Worm (Caenorhabditis elegans) whole organism, young adult: ENCODE results near the gene bpnt-1.

Experiments
- B0336.3 ChIP-seq: fragments of 200-800 bp; sonication (Bioruptor generic); IDR thresholded peaks from 2 replicates; pipeline ENCODE4 v1.3.6; 2022; ENCODE audit warnings: missing genetic modification characterization, missing compliant biosample characterization
- C06A6.2 ChIP-seq: fragments of 200-800 bp; sonication (Bioruptor generic); conservative IDR thresholded peaks from 2 replicates; pipeline ENCODE4 v1.3.6; 2022; ENCODE audit warnings: missing genetic modification characterization, missing compliant biosample characterization
- C17E4.6 ChIP-seq: fragments of 200-800 bp; sonication (Bioruptor generic); IDR thresholded peaks from 2 replicates; pipeline ENCODE4 v1.3.6; 2022; ENCODE audit warnings: missing genetic modification reagents, missing genetic modification characterization, missing compliant biosample characterization
- F22D6.2 ChIP-seq: sonication (generic microtip); optimal IDR thresholded peaks from 2 replicates; lab custom pipeline; 2016; ENCODE audit warnings: mild to moderate bottlenecking, missing genetic modification characterization, missing compliant biosample characterization
- F33H1.4 ChIP-seq: fragments of 200-800 bp; sonication (Bioruptor generic); IDR thresholded peaks from 2 replicates; pipeline ENCODE4 v1.3.6; 2022; ENCODE audit warnings: missing genetic modification reagents, missing genetic modification characterization, missing compliant biosample characterization
- F39B2.1 ChIP-seq: fragments of 200-800 bp; sonication (Bioruptor generic); IDR thresholded peaks from 2 replicates; pipeline ENCODE4 v1.3.6; 2022; ENCODE audit warnings: missing genetic modification reagents, missing genetic modification characterization, missing compliant biosample characterization
- F57A8.1 ChIP-seq: fragments of 200-800 bp; sonication (Bioruptor generic); optimal IDR thresholded peaks from 2 replicates; lab custom pipeline; 2018; ENCODE audit warnings: mild to moderate bottlenecking, missing genetic modification characterization, moderate library complexity, missing compliant biosample characterization
- F57C9.4 ChIP-seq: sonication (generic microtip); optimal IDR thresholded peaks from 2 replicates; lab custom pipeline; 2017; ENCODE audit warnings: mild to moderate bottlenecking, missing genetic modification characterization, missing compliant biosample characterization
- K12H6.12 ChIP-seq: fragments of 200-800 bp; sonication (Bioruptor generic); optimal IDR thresholded peaks from 2 replicates; lab custom pipeline; 2018; ENCODE audit warnings: mild to moderate bottlenecking, missing genetic modification characterization, missing compliant biosample characterization
- T07F8.4 ChIP-seq: sonication (generic microtip); optimal IDR thresholded peaks from 2 replicates; lab custom pipeline; 2016; ENCODE audit warnings: mild to moderate bottlenecking, missing genetic modification characterization, moderate library complexity, missing compliant biosample characterization
- Y53G8AR.9 ChIP-seq: fragments of 200-800 bp; sonication (Bioruptor generic); conservative IDR thresholded peaks from 2 replicates; pipeline ENCODE4 v1.3.6; 2022; ENCODE audit warnings: missing genetic modification reagents, missing genetic modification characterization, missing compliant biosample characterization
- ama-1 ChIP-seq, 3 experiments: fragments of 150-350 bp in 1 of 3; sonication (generic microtip) in 2 of 3; optimal IDR thresholded peaks; 2 replicates each; lab custom pipeline; 2014 to 2018; ENCODE audit warnings: missing biosample characterization in 2 of 3, missing genetic modification characterization in 2 of 3, missing genetic modification reagents in 2 of 3
- athp-1 ChIP-seq: sonication (generic microtip); optimal IDR thresholded peaks from 2 replicates; lab custom pipeline; 2017; ENCODE audit warnings: mild to moderate bottlenecking, missing genetic modification characterization, missing compliant biosample characterization
- bed-1 ChIP-seq: fragments of 200-800 bp; sonication (Bioruptor generic); IDR thresholded peaks from 2 replicates; pipeline ENCODE4 v1.3.6; 2022; ENCODE audit warnings: missing genetic modification reagents, missing genetic modification characterization, missing compliant biosample characterization
- ccch-3 ChIP-seq: fragments of 200-800 bp; sonication (Bioruptor generic); optimal IDR thresholded peaks from 2 replicates; lab custom pipeline; 2018; ENCODE audit warnings: mild to moderate bottlenecking, missing genetic modification characterization, missing compliant biosample characterization
- chd-7 ChIP-seq: sonication (generic microtip); optimal IDR thresholded peaks from 2 replicates; lab custom pipeline; 2016; ENCODE audit warnings: mild to moderate bottlenecking, missing genetic modification characterization, moderate library complexity, missing compliant biosample characterization
- egl-18 ChIP-seq: fragments of 200-800 bp; sonication (Bioruptor generic); IDR thresholded peaks from 2 replicates; pipeline ENCODE4 v1.3.6; 2022; ENCODE audit warnings: missing genetic modification reagents, missing genetic modification characterization, missing compliant biosample characterization
- hmg-1.2 ChIP-seq: fragments of 200-800 bp; sonication (Bioruptor generic); IDR thresholded peaks from 2 replicates; pipeline ENCODE4 v1.3.6; 2022; ENCODE audit warnings: missing genetic modification reagents, missing genetic modification characterization, missing compliant biosample characterization
- hsf-1 ChIP-seq: fragments of 200-800 bp; sonication (Bioruptor generic); IDR thresholded peaks from 2 replicates; pipeline ENCODE4 v1.3.6; 2022; ENCODE audit warnings: missing genetic modification reagents, missing genetic modification characterization, missing compliant biosample characterization
- lag-1 ChIP-seq: fragments of 200-800 bp; sonication (Bioruptor generic); IDR thresholded peaks from 2 replicates; pipeline ENCODE4 v1.3.6; 2022; ENCODE audit warnings: missing genetic modification reagents, missing genetic modification characterization, missing compliant biosample characterization
- let-526 ChIP-seq: fragments of 200-800 bp; sonication (Bioruptor generic); IDR thresholded peaks from 2 replicates; pipeline ENCODE4 v1.3.6; 2022; ENCODE audit warnings: missing genetic modification reagents, missing genetic modification characterization, missing compliant biosample characterization
- let-607 ChIP-seq, 2 experiments: fragments of 200-800 bp in 1 of 2; sonication (Bioruptor generic) in 1 of 2; sonication (generic microtip) in 1 of 2; optimal IDR thresholded peaks; 2 replicates each; lab custom pipeline; 2016 to 2018; ENCODE audit warnings: mild to moderate bottlenecking in 2 of 2, missing compliant biosample characterization in 2 of 2, missing genetic modification characterization in 2 of 2, moderate library complexity in 2 of 2, missing genotype in 1 of 2
- lin-54 ChIP-seq: fragments of 200-800 bp; sonication (Bioruptor generic); optimal IDR thresholded peaks from 2 replicates; lab custom pipeline; 2018; ENCODE audit warnings: mild to moderate bottlenecking, missing genetic modification characterization, missing compliant biosample characterization
- lir-1 ChIP-seq: fragments of 200-800 bp; sonication (Bioruptor generic); conservative IDR thresholded peaks from 2 replicates; pipeline ENCODE4 v1.3.6; 2022; ENCODE audit warnings: missing genetic modification reagents, missing genetic modification characterization, missing compliant biosample characterization
- lsl-1 ChIP-seq: fragments of 200-800 bp; sonication (Bioruptor generic); optimal IDR thresholded peaks from 2 replicates; lab custom pipeline; 2018; ENCODE audit warnings: mild to moderate bottlenecking, missing genetic modification characterization, moderate library complexity, missing compliant biosample characterization
- madf-3 ChIP-seq: fragments of 200-800 bp; sonication (Bioruptor generic); IDR thresholded peaks from 2 replicates; pipeline ENCODE4 v1.3.6; 2022; ENCODE audit warnings: missing genetic modification reagents, missing genetic modification characterization, missing compliant biosample characterization
- madf-6 ChIP-seq: fragments of 200-800 bp; sonication (Bioruptor generic); IDR thresholded peaks from 2 replicates; pipeline ENCODE4 v1.3.6; 2022; ENCODE audit warnings: missing genetic modification reagents, missing genetic modification characterization, missing compliant biosample characterization
- mcd-1 ChIP-seq: fragments of 200-800 bp; sonication (Bioruptor generic); IDR thresholded peaks from 2 replicates; pipeline ENCODE4 v1.3.6; 2022; ENCODE audit warnings: missing genetic modification reagents, missing genetic modification characterization, missing compliant biosample characterization
- mel-28 ChIP-seq: sonication (generic microtip); optimal IDR thresholded peaks from 2 replicates; lab custom pipeline; 2016; ENCODE audit warnings: borderline replicate concordance, mild to moderate bottlenecking, missing genetic modification characterization, missing compliant biosample characterization
- mes-4 ChIP-seq: sonication (generic microtip); optimal IDR thresholded peaks from 2 replicates; lab custom pipeline; 2016; ENCODE audit warnings: missing genotype, missing genetic modification characterization, missing compliant biosample characterization
- nfya-2 ChIP-seq: fragments of 200-800 bp; sonication (Bioruptor generic); IDR thresholded peaks from 2 replicates; pipeline ENCODE4 v1.3.6; 2022; ENCODE audit warnings: missing genetic modification reagents, missing genetic modification characterization, missing compliant biosample characterization
- nfyb-1 ChIP-seq: fragments of 200-800 bp; sonication (Bioruptor generic); IDR thresholded peaks from 2 replicates; pipeline ENCODE4 v1.3.6; 2022; ENCODE audit warnings: missing genetic modification reagents, missing genetic modification characterization, missing compliant biosample characterization
- nhr-179 ChIP-seq: sonication (generic microtip); optimal IDR thresholded peaks from 2 replicates; lab custom pipeline; 2016; ENCODE audit warnings: mild to moderate bottlenecking, missing genetic modification characterization, missing compliant biosample characterization
- nhr-80 ChIP-seq: sonication (generic microtip); optimal IDR thresholded peaks from 2 replicates; lab custom pipeline; 2016; ENCODE audit warnings: missing genetic modification characterization, missing compliant biosample characterization
- nhr-90 ChIP-seq: sonication (generic microtip); optimal IDR thresholded peaks from 2 replicates; lab custom pipeline; 2016; ENCODE audit warnings: missing genotype, mild to moderate bottlenecking, missing genetic modification characterization, missing compliant biosample characterization
- rcor-1 ChIP-seq: fragments of 200-800 bp; sonication (Bioruptor generic); IDR thresholded peaks from 2 replicates; pipeline ENCODE4 v1.3.6; 2022; ENCODE audit warnings: missing genetic modification reagents, missing genetic modification characterization, missing compliant biosample characterization
- rec-8 ChIP-seq, 2 experiments: sonication (generic microtip); optimal IDR thresholded peaks; 2 replicates each; lab custom pipeline; 2016; ENCODE audit warnings: mild to moderate bottlenecking in 2 of 2, missing genetic modification characterization in 2 of 2, missing genetic modification reagents in 2 of 2, missing genotype in 2 of 2, missing biosample characterization in 1 of 2, missing compliant biosample characterization in 1 of 2, moderate library complexity in 1 of 2
- rpc-1 ChIP-seq, 2 experiments: fragments of 150-350 bp in 1 of 2; sonication (generic microtip) in 1 of 2; optimal IDR thresholded peaks; 2 replicates each; lab custom pipeline; 2014 to 2018; ENCODE audit warnings: missing biosample characterization in 1 of 2, missing genetic modification characterization in 1 of 2, missing genetic modification reagents in 1 of 2, missing genotype in 1 of 2
- sea-2 ChIP-seq: fragments of 200-800 bp; sonication (Bioruptor generic); IDR thresholded peaks from 2 replicates; pipeline ENCODE4 v1.3.6; 2022; ENCODE audit warnings: missing genetic modification characterization, missing compliant biosample characterization
- snpc-3.4 ChIP-seq: sonication (generic microtip); optimal IDR thresholded peaks from 2 replicates; lab custom pipeline; 2017; ENCODE audit warnings: missing genetic modification characterization, mild to moderate bottlenecking, missing compliant biosample characterization, antibody characterized with exemption, moderate library complexity, missing genotype, missing genetic modification reagents
- somi-1 ChIP-seq: fragments of 200-800 bp; sonication (Bioruptor generic); optimal IDR thresholded peaks from 2 replicates; lab custom pipeline; 2018; ENCODE audit warnings: mild to moderate bottlenecking, missing genetic modification characterization, missing compliant biosample characterization
- tlf-1 ChIP-seq: fragments of 200-800 bp; sonication (Bioruptor generic); optimal IDR thresholded peaks from 2 replicates; lab custom pipeline; 2018; ENCODE audit warnings: mild to moderate bottlenecking, missing genetic modification characterization, missing compliant biosample characterization
- xnd-1 ChIP-seq: sonication (generic microtip); optimal IDR thresholded peaks from 2 replicates; lab custom pipeline; 2016; ENCODE audit warnings: missing genotype, missing genetic modification reagents, missing genetic modification characterization, missing compliant biosample characterization
- zfh-2 ChIP-seq: fragments of 200-800 bp; sonication (Bioruptor generic); conservative IDR thresholded peaks from 2 replicates; pipeline ENCODE4 v1.3.6; 2022; ENCODE audit warnings: missing genetic modification reagents, missing genetic modification characterization, missing compliant biosample characterization
- ztf-18 ChIP-seq: sonication (generic microtip); optimal IDR thresholded peaks from 2 replicates; lab custom pipeline; 2016; ENCODE audit warnings: missing genotype, mild to moderate bottlenecking, missing genetic modification characterization, missing compliant biosample characterization
- ztf-25 ChIP-seq: fragments of 200-800 bp; sonication (Bioruptor generic); IDR thresholded peaks from 2 replicates; pipeline ENCODE4 v1.3.6; 2022; ENCODE audit warnings: missing genetic modification reagents, missing genetic modification characterization, missing compliant biosample characterization
- ztf-28 ChIP-seq: fragments of 200-800 bp; sonication (Bioruptor generic); IDR thresholded peaks from 2 replicates; pipeline ENCODE4 v1.3.6; 2022; ENCODE audit warnings: missing genetic modification reagents, missing genetic modification characterization, missing compliant biosample characterization

Gene bpnt-1

DNA sequence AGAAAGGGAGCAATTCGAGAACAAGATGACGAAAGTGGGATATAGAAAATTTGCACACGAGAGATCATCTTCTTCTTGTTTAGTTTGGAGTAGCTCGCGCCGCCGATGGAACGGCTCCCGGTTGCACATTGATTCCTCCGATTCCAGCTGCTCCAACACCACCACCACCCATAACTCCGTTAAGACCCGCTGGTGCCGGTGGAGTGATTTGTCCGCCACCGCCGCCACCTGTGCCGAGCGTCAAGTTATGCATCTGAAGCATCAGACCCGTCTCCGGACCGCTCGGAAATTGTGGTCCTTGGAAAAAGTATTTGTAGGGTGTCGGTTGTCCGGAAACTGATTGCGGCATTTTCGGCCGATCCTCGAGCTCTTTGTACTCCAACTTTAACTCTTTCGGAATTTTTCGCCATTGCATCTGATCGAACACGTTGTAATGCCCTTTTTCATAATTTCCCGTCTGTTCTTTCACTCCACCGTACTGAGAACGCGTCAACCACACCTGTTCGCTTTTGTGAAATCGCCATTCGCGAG is 47.1 kb upstream of the bpnt-1 start:
- no peak for TF ChIP-seq lag-1 (GFP tag; lab: Robert Waterston, UW)
- TF ChIP-seq egl-18 (GFP tag; lab: Robert Waterston, UW): no peak
- no peak for TF ChIP-seq athp-1
- TF ChIP-seq T07F8.4 (tag; lab: Kevin White, UChicago): no peak
- no peak for TF ChIP-seq C17E4.6 (GFP tag; lab: Robert Waterston, UW)
- TF ChIP-seq ccch-3 (GFP tag; lab: Kevin White, UChicago): no peak
- no peak for TF ChIP-seq mel-28 (tag; lab: Kevin White, UChicago)
- TF ChIP-seq xnd-1 (tag; lab: Kevin White, UChicago): no peak
- peak; percentile 81 for TF ChIP-seq zfh-2 (GFP tag; lab: Robert Waterston, UW)
- no peak for TF ChIP-seq ama-1 (optimal IDR thresholded peaks at IDR 0.05; lab: Kevin White, UChicago)
- TF ChIP-seq ama-1 (GFP tag; optimal IDR thresholded peaks at IDR 0.05; lab: Kevin White, UChicago): no peak
- no peak for TF ChIP-seq ztf-28
- no peak for TF ChIP-seq let-526 (GFP tag; lab: Robert Waterston, UW)
- TF ChIP-seq madf-6 (GFP tag; lab: Robert Waterston, UW): no peak
- TF ChIP-seq hsf-1 (GFP tag; lab: Robert Waterston, UW): no peak
- no peak for TF ChIP-seq hmg-1.2 (GFP tag; lab: Robert Waterston, UW)
- TF ChIP-seq nfya-2 (GFP tag; lab: Robert Waterston, UW): no peak
- TF ChIP-seq B0336.3 (GFP tag; lab: Robert Waterston, UW): no peak
- 0 out of 2 replicates have a peak, but pooled peaks have one; percentile 68 for TF ChIP-seq madf-3 (GFP tag; lab: Robert Waterston, UW)
- no peak for TF ChIP-seq nhr-90 (tag; lab: Kevin White, UChicago)
- TF ChIP-seq lsl-1: no peak
- no peak for TF ChIP-seq tlf-1 (GFP tag; lab: Kevin White, UChicago)
- TF ChIP-seq snpc-3.4: no peak
- no peak for TF ChIP-seq F39B2.1 (GFP tag; lab: Robert Waterston, UW)
- TF ChIP-seq nhr-80 (tag; lab: Kevin White, UChicago): no peak
- no peak for TF ChIP-seq ztf-18 (tag; lab: Kevin White, UChicago)
- TF ChIP-seq let-607 (tag; optimal IDR thresholded peaks at IDR 0.05; lab: Kevin White, UChicago): no peak
- TF ChIP-seq sea-2 (GFP tag; lab: Robert Waterston, UW): 0 out of 2 replicates have a peak, but pooled peaks have one; percentile 24
- 0 out of 2 replicates have a peak, but pooled peaks have one; percentile 50 for TF ChIP-seq bed-1 (GFP tag; lab: Robert Waterston, UW)
- TF ChIP-seq lir-1 (GFP tag; lab: Robert Waterston, UW): no peak

DNA sequence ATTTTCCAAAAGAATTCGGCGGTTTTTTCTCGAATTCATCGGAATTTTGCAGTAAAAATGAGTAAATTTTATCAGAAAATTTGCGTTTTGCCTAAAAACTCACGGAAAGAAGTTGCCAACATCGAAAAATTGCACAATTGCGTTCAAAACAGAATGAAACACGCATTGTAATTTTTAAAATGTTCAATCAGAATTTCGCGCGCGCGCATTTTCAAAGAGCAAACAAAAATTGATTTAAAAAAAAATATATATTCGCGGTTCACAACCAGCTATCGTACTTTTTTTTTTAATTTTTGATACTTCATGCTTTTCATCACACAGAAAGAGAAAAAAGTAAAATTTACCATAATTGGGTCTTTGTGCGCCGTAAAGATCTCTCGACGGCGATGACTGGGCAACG is 45.2 kb upstream of the bpnt-1 start:
- TF ChIP-seq mes-4 (no peak), F57C9.4 (tag; lab: Kevin White, UChicago) (no peak), Y53G8AR.9 (no peak), lin-54 (GFP tag; lab: Kevin White, UChicago) (peak; percentile 28), rpc-1 (optimal IDR thresholded peaks at IDR 0.05; lab: Kevin White, UChicago) (no peak), rpc-1 (tag; optimal IDR thresholded peaks at IDR 0.05; lab: Kevin White, UChicago) (no peak), C06A6.2 (GFP tag; lab: Robert Waterston, UW) (no peak), rcor-1 (GFP tag; lab: Robert Waterston, UW) (no peak), somi-1 (GFP tag; lab: Kevin White, UChicago) (no peak), ccch-3 (GFP tag; lab: Kevin White, UChicago) (no peak), B0336.3 (GFP tag; lab: Robert Waterston, UW) (no peak), K12H6.12 (tag; lab: Kevin White, UChicago) (no peak), F57A8.1 (GFP tag; lab: Kevin White, UChicago) (no peak), ztf-25 (GFP tag; lab: Robert Waterston, UW) (no peak), mcd-1 (GFP tag; lab: Robert Waterston, UW) (no peak), lir-1 (GFP tag; lab: Robert Waterston, UW) (no peak), nhr-179 (tag; lab: Kevin White, UChicago) (no peak), F22D6.2 (no peak), nfyb-1 (GFP tag; lab: Robert Waterston, UW) (no peak), rec-8 (tag; optimal IDR thresholded peaks at IDR 0.05; lab: Kevin White, UChicago) (no peak), xnd-1 (tag; lab: Kevin White, UChicago) (peak; percentile 64), chd-7 (tag; lab: Kevin White, UChicago) (no peak), F33H1.4 (GFP tag; lab: Robert Waterston, UW) (peak; percentile 54)
